Worm (Caenorhabditis elegans): Measurements from ENCODE around the gene act-3.

ce11 chrV:11022817-11023216 lies 51.5 kb downstream of the act-3 start, which contains the start of the genes C13G3.12 and hot-6:
- TF ChIP-seq flt-1 (GFP tag; IDR thresholded peaks at IDR 0.05) = no peak
- TF ChIP-seq ztf-29 (GFP tag; IDR thresholded peaks at IDR 0.05) = no peak
